Fruit fly (Drosophila melanogaster) whole organism, wandering third instar larva: ENCODE data around the gene Alp10.

Experiments used
- Abd-B ChIP-seq: fragments of >200 bp; optimal IDR thresholded peaks from 2 replicates; lab custom pipeline; 2017; ENCODE audit warnings: missing biosample characterization, missing genetic modification characterization
- Hr78 ChIP-seq: fragments of >200 bp; optimal IDR thresholded peaks from 2 replicates; lab custom pipeline; 2017; ENCODE audit warnings: missing biosample characterization, missing genetic modification characterization

dm6 chr3L:5641547-5641946 lies 46.5 kb upstream of the Alp10 start:
- TF ChIP-seq Abd-B (GFP tag; lab: Kevin White, UChicago): no peak
- no peak for TF ChIP-seq Hr78 (GFP tag; lab: Kevin White, UChicago)
